Worm (Caenorhabditis elegans): Measurements from ENCODE around the gene srz-64.

DNA sequence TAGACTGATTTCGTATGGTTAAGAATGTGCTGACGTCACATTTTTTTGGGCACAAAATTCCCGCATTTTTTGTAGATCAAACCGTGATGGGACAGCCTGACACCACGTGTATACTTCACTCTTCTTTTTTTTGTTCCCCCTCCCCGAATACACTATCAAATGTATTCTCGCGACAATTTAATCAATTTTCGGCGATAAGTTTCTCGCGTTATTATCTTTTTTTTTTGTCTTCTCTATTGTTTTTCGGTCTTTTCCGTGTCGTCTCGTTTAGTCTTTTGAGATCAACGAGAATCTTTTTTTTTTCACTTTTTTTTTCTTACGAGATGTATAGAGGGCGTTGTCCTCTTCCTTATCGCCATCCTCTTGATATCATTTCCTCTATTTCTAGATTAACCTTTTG, 22.2 kb upstream of the srz-64 start:
- TF ChIP-seq ceh-43 (GFP tag; optimal IDR thresholded peaks at IDR 0.05) (no peak), ham-2 (GFP tag; optimal IDR thresholded peaks at IDR 0.05) (no peak), pha-4 (tag; optimal IDR thresholded peaks at IDR 0.05) (no peak), mep-1 (tag; optimal IDR thresholded peaks at IDR 0.05) (no peak), mab-5 (tag; optimal IDR thresholded peaks at IDR 0.05) (no peak), lin-13 (tag; optimal IDR thresholded peaks at IDR 0.05) (no peak), nhr-12 (tag; optimal IDR thresholded peaks at IDR 0.05) (no peak), ces-1 (GFP tag; optimal IDR thresholded peaks at IDR 0.05) (no peak), unc-39 (tag; optimal IDR thresholded peaks at IDR 0.05) (no peak), mls-2 (tag; optimal IDR thresholded peaks at IDR 0.05) (no peak), elt-1 (tag; optimal IDR thresholded peaks at IDR 0.05; ENCODE audit: borderline replicate concordance, insufficient read depth) (no peak), nhr-237 (tag; optimal IDR thresholded peaks at IDR 0.05) (no peak), lin-32 (GFP tag; optimal IDR thresholded peaks at IDR 0.05) (no peak)
